Worm (Caenorhabditis elegans): ENCODE measurements around the gene sri-7.

DNA sequence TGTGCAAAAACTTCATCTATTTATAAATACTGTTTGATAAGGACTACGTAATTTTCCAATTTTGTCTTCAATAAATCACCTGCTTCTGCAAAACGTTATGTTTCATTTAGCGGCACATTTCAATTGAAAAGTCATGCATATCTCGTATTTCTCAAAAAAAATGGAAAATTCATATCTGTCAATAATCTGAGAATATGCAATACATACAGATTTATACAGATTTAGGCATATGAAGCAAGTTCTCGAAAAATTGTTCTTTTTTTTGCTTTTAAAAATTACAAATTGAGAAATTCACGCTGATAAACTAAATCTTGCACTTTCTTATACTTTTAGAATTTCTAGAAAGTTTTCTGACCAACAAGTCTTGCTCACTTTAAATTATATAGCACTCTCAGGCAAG is 44.1 kb downstream of the sri-7 start, which contains the start of gene T26H5.11:
- no peak for TF ChIP-seq nhr-11 (tag; optimal IDR thresholded peaks at IDR 0.05)
- TF ChIP-seq nhr-21 (tag; optimal IDR thresholded peaks at IDR 0.05) = no peak
- TF ChIP-seq nhr-12 (tag; optimal IDR thresholded peaks at IDR 0.05) = no peak
- TF ChIP-seq peb-1 (tag; optimal IDR thresholded peaks at IDR 0.05) = no peak
- no peak for TF ChIP-seq fos-1 (tag; optimal IDR thresholded peaks at IDR 0.05)
- TF ChIP-seq egl-27 (tag; optimal IDR thresholded peaks at IDR 0.05) = no peak
- TF ChIP-seq lin-39 (tag; optimal IDR thresholded peaks at IDR 0.05) = no peak
- TF ChIP-seq blmp-1 (tag; optimal IDR thresholded peaks at IDR 0.05; ENCODE audit: insufficient read depth) = no peak
